Worm (Caenorhabditis elegans) whole organism, L3 larva: ENCODE results near the gene Y14H12A.1.

Source experiments
- daf-12 ChIP-seq: fragments of 150-350 bp; optimal IDR thresholded peaks from 2 replicates; lab custom pipeline; 2014; ENCODE audit warnings: missing biosample characterization, missing genetic modification reagents, missing genetic modification characterization
- fos-1 ChIP-seq: fragments of 150-350 bp; optimal IDR thresholded peaks from 2 replicates; lab custom pipeline; 2014; ENCODE audit warnings: missing biosample characterization, missing genetic modification characterization
- nhr-28 ChIP-seq: fragments of 150-350 bp; optimal IDR thresholded peaks from 2 replicates; lab custom pipeline; 2014; ENCODE audit warnings: missing biosample characterization, missing genetic modification characterization
- nhr-77 ChIP-seq: fragments of 150-350 bp; optimal IDR thresholded peaks from 2 replicates; lab custom pipeline; 2014; ENCODE audit warnings: missing biosample characterization, missing genetic modification characterization
- ztf-11 ChIP-seq: fragments of 150-350 bp; optimal IDR thresholded peaks from 2 replicates; lab custom pipeline; 2014; ENCODE audit warnings: missing biosample characterization, missing genetic modification characterization

DNA sequence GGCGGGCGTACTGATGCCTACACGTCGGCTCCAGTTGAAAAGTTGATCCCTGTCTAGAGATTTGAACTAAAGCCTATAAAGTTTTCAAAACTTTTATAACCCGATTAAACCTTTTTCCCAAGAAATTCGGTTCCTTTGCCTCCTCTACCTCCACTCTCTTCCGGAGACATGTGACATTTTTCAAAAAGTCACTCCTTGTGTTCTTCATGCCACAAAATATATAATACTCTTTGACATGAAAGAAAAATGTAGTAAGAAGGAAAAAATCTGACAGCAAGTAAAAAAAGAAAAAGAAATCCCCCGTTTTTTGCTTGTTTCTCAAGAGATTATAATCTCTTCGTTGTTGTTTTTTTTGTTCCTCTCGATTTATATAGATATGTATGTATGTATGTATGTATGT is 38.2 kb upstream of the Y14H12A.1 start:
- TF ChIP-seq ztf-11 (tag; lab: Kevin White, UChicago) = no peak
- no peak for TF ChIP-seq nhr-28 (tag; lab: Kevin White, UChicago)
- no peak for TF ChIP-seq daf-12 (tag; lab: Kevin White, UChicago)
- no peak for TF ChIP-seq fos-1 (tag; lab: Kevin White, UChicago)
- no peak for TF ChIP-seq nhr-77 (tag; lab: Kevin White, UChicago)
